Fruit fly (Drosophila melanogaster) whole organism, embryonic: ENCODE data around the gene sff.

ENCODE experiments used
- Ada2b ChIP-seq: fragments of 200-800 bp; sonication (Bioruptor generic); IDR thresholded peaks from 2 replicates; pipeline ENCODE4 v1.3.6; 2022; ENCODE audit warnings: missing biosample characterization, missing genetic modification characterization
- B-H2 ChIP-seq: fragments of 200-800 bp; sonication (Bioruptor generic); optimal IDR thresholded peaks from 2 replicates; lab custom pipeline; 2018; ENCODE audit warnings: missing biosample characterization, mild to moderate bottlenecking, missing genetic modification characterization
- CG1024 ChIP-seq: fragments of 200-800 bp; sonication (Bioruptor generic); IDR thresholded peaks from 2 replicates; pipeline ENCODE4 v1.3.6; 2022; ENCODE audit warnings: missing biosample characterization, missing genetic modification characterization
- CG10462 ChIP-seq: fragments of 200-800 bp; sonication (Bioruptor generic); optimal IDR thresholded peaks from 2 replicates; lab custom pipeline; 2016; ENCODE audit warnings: missing biosample characterization, missing genetic modification characterization
- CG10959 ChIP-seq: fragments of 200-800 bp; sonication (Bioruptor generic); IDR thresholded peaks from 2 replicates; pipeline ENCODE4 v1.3.6; 2022; ENCODE audit warnings: missing biosample characterization, missing genetic modification characterization
- CG11398 ChIP-seq: fragments of 200-800 bp; sonication (Bioruptor generic); optimal IDR thresholded peaks from 2 replicates; lab custom pipeline; 2016; ENCODE audit warnings: missing biosample characterization, missing genetic modification characterization
- CG12391 ChIP-seq: fragments of 200-800 bp; sonication (Bioruptor generic); optimal IDR thresholded peaks from 3 replicates; lab custom pipeline; 2018; ENCODE audit warnings: missing biosample characterization, mild to moderate bottlenecking, missing genetic modification characterization, moderate library complexity
- CG12744 ChIP-seq: fragments of 200-800 bp; sonication (Bioruptor generic); optimal IDR thresholded peaks from 2 replicates; lab custom pipeline; 2016; ENCODE audit warnings: missing biosample characterization, missing genetic modification characterization
- CG13296 ChIP-seq: fragments of 200-800 bp; sonication (Bioruptor generic); optimal IDR thresholded peaks from 3 replicates; lab custom pipeline; 2018; ENCODE audit warnings: missing biosample characterization, mild to moderate bottlenecking, missing genetic modification characterization
- CG14965 ChIP-seq: fragments of 200-800 bp; sonication (Bioruptor generic); optimal IDR thresholded peaks from 2 replicates; lab custom pipeline; 2016; ENCODE audit warnings: missing biosample characterization, missing genetic modification characterization, borderline replicate concordance
- CG17912 ChIP-seq: fragments of 200-800 bp; sonication (Bioruptor generic); optimal IDR thresholded peaks from 2 replicates; lab custom pipeline; 2018; ENCODE audit warnings: missing biosample characterization, mild to moderate bottlenecking, missing genetic modification characterization
- CG18599 ChIP-seq: fragments of 200-800 bp; sonication (Bioruptor generic); optimal IDR thresholded peaks from 3 replicates; lab custom pipeline; 2017; ENCODE audit warnings: missing biosample characterization, missing genetic modification characterization, mild to moderate bottlenecking, moderate library complexity, missing genetic modification reagents
- CG18764 ChIP-seq: fragments of 200-800 bp; sonication (Bioruptor generic); optimal IDR thresholded peaks from 3 replicates; lab custom pipeline; 2016; ENCODE audit warnings: missing biosample characterization, missing genetic modification characterization
- CG2199 ChIP-seq: fragments of 200-800 bp; sonication (Bioruptor generic); IDR thresholded peaks from 3 replicates; pipeline ENCODE4 v1.3.6; 2022; ENCODE audit warnings: missing biosample characterization, missing genetic modification characterization
- CG2889 ChIP-seq: fragments of 200-800 bp; sonication (Bioruptor generic); IDR thresholded peaks from 3 replicates; pipeline ENCODE4 v1.3.6; 2022; ENCODE audit warnings: missing biosample characterization, missing genetic modification characterization
- CG3065 ChIP-seq: fragments of 200-800 bp; sonication (Bioruptor generic); optimal IDR thresholded peaks from 2 replicates; lab custom pipeline; 2016; ENCODE audit warnings: missing biosample characterization, missing genetic modification characterization
- CG4328 ChIP-seq: fragments of 200-800 bp; sonication (Bioruptor generic); optimal IDR thresholded peaks from 3 replicates; lab custom pipeline; 2017; ENCODE audit warnings: missing biosample characterization, missing genetic modification reagents, missing genetic modification characterization
- CG4360 ChIP-seq: fragments of 200-800 bp; sonication (Bioruptor generic); IDR thresholded peaks from 2 replicates; pipeline ENCODE4 v1.3.6; 2022; ENCODE audit warnings: missing biosample characterization, missing genetic modification characterization
- CG4424 ChIP-seq: fragments of 200-800 bp; sonication (Bioruptor generic); optimal IDR thresholded peaks from 3 replicates; lab custom pipeline; 2016; ENCODE audit warnings: missing biosample characterization, missing genetic modification characterization
- CG5245 ChIP-seq: fragments of 200-800 bp; sonication (Bioruptor generic); optimal IDR thresholded peaks from 3 replicates; lab custom pipeline; 2016; ENCODE audit warnings: missing biosample characterization, missing genetic modification characterization
- CG6813 ChIP-seq: fragments of 200-800 bp; sonication (Bioruptor generic); optimal IDR thresholded peaks from 2 replicates; lab custom pipeline; 2017; ENCODE audit warnings: missing biosample characterization, missing genetic modification characterization, mild to moderate bottlenecking, moderate library complexity, missing genetic modification reagents
- CG7357 ChIP-seq: fragments of 200-800 bp; sonication (Bioruptor generic); IDR thresholded peaks from 3 replicates; pipeline ENCODE4 v1.3.6; 2022; ENCODE audit warnings: missing biosample characterization, missing genetic modification characterization
- CG7556 ChIP-seq: fragments of 200-800 bp; sonication (Bioruptor generic); optimal IDR thresholded peaks from 2 replicates; lab custom pipeline; 2017; ENCODE audit warnings: missing biosample characterization, mild to moderate bottlenecking, missing genetic modification characterization
- CG8478 ChIP-seq: fragments of >200 bp; optimal IDR thresholded peaks from 2 replicates; lab custom pipeline; 2018
- CHES-1-like ChIP-seq: fragments of 200-800 bp; sonication (Bioruptor generic); optimal IDR thresholded peaks from 2 replicates; lab custom pipeline; 2016; ENCODE audit warnings: missing biosample characterization, missing genetic modification characterization
- E2f1 ChIP-seq: fragments of 200-800 bp; sonication (Bioruptor generic); IDR thresholded peaks from 2 replicates; pipeline ENCODE4 v1.3.6; 2022; ENCODE audit warnings: missing biosample characterization, missing genetic modification characterization
- Eip74EF ChIP-seq, 2 experiments: fragments of 200-800 bp in 1 of 2; fragments of >200 bp in 1 of 2; sonication (Bioruptor generic) in 1 of 2; optimal IDR thresholded peaks; 2 replicates each; lab custom pipeline; 2017 to 2019; ENCODE audit warnings: missing biosample characterization in 2 of 2, missing genetic modification characterization in 2 of 2, mild to moderate bottlenecking in 1 of 2, moderate library complexity in 1 of 2
- Fer3 ChIP-seq: fragments of 200-800 bp; sonication (Bioruptor generic); optimal IDR thresholded peaks from 2 replicates; lab custom pipeline; 2018; ENCODE audit warnings: missing biosample characterization, mild to moderate bottlenecking, missing genetic modification characterization, moderate library complexity
- Hmx ChIP-seq: fragments of 200-800 bp; sonication (Bioruptor generic); optimal IDR thresholded peaks from 2 replicates; lab custom pipeline; 2016; ENCODE audit warnings: missing biosample characterization, missing genetic modification characterization
- Hr39 ChIP-seq: fragments of >200 bp; optimal IDR thresholded peaks from 2 replicates; lab custom pipeline; 2017
- MESR4 ChIP-seq: fragments of 200-800 bp; sonication (Bioruptor generic); optimal IDR thresholded peaks from 2 replicates; lab custom pipeline; 2018; ENCODE audit warnings: missing biosample characterization, mild to moderate bottlenecking, missing genetic modification characterization, moderate library complexity
- MTF-1 ChIP-seq: fragments of 200-800 bp; sonication (Bioruptor generic); optimal IDR thresholded peaks from 2 replicates; lab custom pipeline; 2018; ENCODE audit warnings: missing biosample characterization, mild to moderate bottlenecking, missing genetic modification characterization, borderline replicate concordance
- NK7.1 ChIP-seq: fragments of 200-800 bp; sonication (Bioruptor generic); optimal IDR thresholded peaks from 3 replicates; lab custom pipeline; 2016; ENCODE audit warnings: missing biosample characterization, missing genetic modification characterization
- abd-A ChIP-seq: fragments of 200-800 bp; sonication (Bioruptor generic); optimal IDR thresholded peaks from 3 replicates; lab custom pipeline; 2019; ENCODE audit warnings: missing biosample characterization, mild to moderate bottlenecking, missing genetic modification characterization, moderate library complexity
- ac ChIP-seq: fragments of 200-800 bp; sonication (Bioruptor generic); optimal IDR thresholded peaks from 3 replicates; lab custom pipeline; 2017; ENCODE audit warnings: missing biosample characterization, mild to moderate bottlenecking, missing genetic modification characterization
- ase ChIP-seq: fragments of 200-800 bp; sonication (Bioruptor generic); IDR thresholded peaks from 3 replicates; pipeline ENCODE4 v1.3.6; 2022; ENCODE audit warnings: missing biosample characterization, missing genetic modification characterization
- ash1 ChIP-seq: fragments of 200-800 bp; sonication (Bioruptor generic); optimal IDR thresholded peaks from 2 replicates; lab custom pipeline; 2018; ENCODE audit warnings: missing biosample characterization, mild to moderate bottlenecking, missing genetic modification characterization
- cas ChIP-seq: fragments of 200-800 bp; sonication (Bioruptor generic); IDR thresholded peaks from 2 replicates; pipeline ENCODE4 v1.3.6; 2022; ENCODE audit warnings: missing biosample characterization, missing genetic modification characterization
- chinmo ChIP-seq: fragments of 200-800 bp; sonication (Bioruptor generic); IDR thresholded peaks from 4 replicates; pipeline ENCODE4 v1.3.6; 2022; ENCODE audit warnings: missing biosample characterization, missing genetic modification characterization; ENCODE audit not compliant: partially characterized antibody
- en ChIP-seq: fragments of 200-800 bp; sonication (Bioruptor generic); optimal IDR thresholded peaks from 2 replicates; lab custom pipeline; 2016; ENCODE audit warnings: missing biosample characterization, missing genetic modification characterization
- eyg ChIP-seq: fragments of 200-800 bp; sonication (Bioruptor generic); optimal IDR thresholded peaks from 3 replicates; lab custom pipeline; 2016; ENCODE audit warnings: missing biosample characterization, missing genetic modification characterization
- inv ChIP-seq: fragments of 200-800 bp; sonication (Bioruptor generic); IDR thresholded peaks from 2 replicates; pipeline ENCODE4 v1.3.6; 2022; ENCODE audit warnings: missing biosample characterization, missing genetic modification characterization; ENCODE audit not compliant: partially characterized antibody
- peb ChIP-seq: fragments of 200-800 bp; sonication (Bioruptor generic); IDR thresholded peaks from 2 replicates; pipeline ENCODE4 v1.3.6; 2022; ENCODE audit warnings: missing biosample characterization, missing genetic modification characterization
- pita ChIP-seq: fragments of 200-800 bp; sonication (Bioruptor generic); optimal IDR thresholded peaks from 2 replicates; lab custom pipeline; 2017; ENCODE audit warnings: missing biosample characterization, mild to moderate bottlenecking, missing genetic modification characterization
- ro ChIP-seq: fragments of 200-800 bp; sonication (Bioruptor generic); IDR thresholded peaks from 2 replicates; pipeline ENCODE4 v1.3.6; 2022; ENCODE audit warnings: missing biosample characterization, missing genetic modification characterization
- row ChIP-seq: fragments of 200-800 bp; sonication (Bioruptor generic); IDR thresholded peaks from 3 replicates; pipeline ENCODE4 v1.3.6; 2022; ENCODE audit warnings: missing biosample characterization, missing genetic modification characterization
- run ChIP-seq: fragments of 200-800 bp; sonication (Bioruptor generic); optimal IDR thresholded peaks from 3 replicates; lab custom pipeline; 2018; ENCODE audit warnings: missing biosample characterization, mild to moderate bottlenecking, missing genetic modification characterization
- salm ChIP-seq: fragments of 200-800 bp; sonication (Bioruptor generic); optimal IDR thresholded peaks from 2 replicates; lab custom pipeline; 2018; ENCODE audit warnings: missing biosample characterization, mild to moderate bottlenecking, missing genetic modification characterization
- slp2 ChIP-seq: fragments of 200-800 bp; sonication (Bioruptor generic); optimal IDR thresholded peaks from 2 replicates; lab custom pipeline; 2016; ENCODE audit warnings: missing biosample characterization, missing genetic modification characterization
- sug ChIP-seq: fragments of 200-800 bp; optimal IDR thresholded peaks from 2 replicates; lab custom pipeline; 2019; ENCODE audit warnings: missing biosample characterization, mild to moderate bottlenecking, missing genetic modification characterization, moderate library complexity
- unc-4 ChIP-seq: fragments of 200-800 bp; sonication (Bioruptor generic); IDR thresholded peaks from 2 replicates; pipeline ENCODE4 v1.3.6; 2022; ENCODE audit warnings: missing biosample characterization, missing genetic modification characterization; ENCODE audit not compliant: partially characterized antibody
- zfh2 ChIP-seq: fragments of 200-800 bp; sonication (Bioruptor generic); optimal IDR thresholded peaks from 2 replicates; lab custom pipeline; 2016; ENCODE audit warnings: missing biosample characterization, missing genetic modification characterization

sff gene

dm6 chr3L:15940823-15941222 is 16.2 kb upstream of the sff start (continued):
- TF ChIP-seq chinmo (no peak), E2f1 (GFP tag; lab: Robert Waterston, UW) (peak; percentile 44), Hmx (no peak), ac (GFP tag; lab: Kevin White, UChicago) (no peak), CG4360 (no peak), Fer3 (tag; lab: Kevin White, UChicago) (peak; percentile 11), CG18764 (GFP tag; lab: Kevin White, UChicago) (peak; percentile 35), MESR4 (GFP tag; lab: Kevin White, UChicago) (no peak), ro (GFP tag; lab: Robert Waterston, UW) (peak; percentile 47; the same call in 1 of the 2 replicates), CG10462 (peak; percentile 26), CG2889 (GFP tag; lab: Robert Waterston, UW) (0 out of 3 replicates have a peak, but pooled peaks have one; percentile 41), unc-4 (no peak), CG7556 (GFP tag; lab: Kevin White, UChicago) (peak; percentile 16), CG6813 (GFP tag; lab: Kevin White, UChicago) (no peak), abd-A (no peak), CG1024 (GFP tag; lab: Robert Waterston, UW) (0 out of 2 replicates have a peak, but pooled peaks have one; percentile 31), CG4424 (GFP tag; lab: Kevin White, UChicago) (peak; percentile 46), inv (GFP tag; lab: Robert Waterston, UW) (no peak), CG3065 (GFP tag; lab: Kevin White, UChicago) (no peak), zfh2 (GFP tag; lab: Kevin White, UChicago) (no peak), en (no peak), CG11398 (no peak), Ada2b (GFP tag; lab: Robert Waterston, UW) (peak; percentile 56), Hr39 (lab: Kevin White, UChicago) (no peak), CG8478 (lab: Kevin White, UChicago) (no peak), CG14965 (no peak), CG12744 (GFP tag; lab: Kevin White, UChicago) (no peak), NK7.1 (no peak), MTF-1 (GFP tag; lab: Kevin White, UChicago) (peak; percentile 4), eyg (no peak), slp2 (GFP tag; lab: Kevin White, UChicago) (peak; percentile 26), CG18599 (GFP tag; lab: Kevin White, UChicago) (peak; percentile 37), CG17912 (GFP tag; lab: Kevin White, UChicago) (no peak), CG10959 (peak; percentile 32; the same call in 1 of the 2 replicates), Eip74EF (GFP tag; optimal IDR thresholded peaks at IDR 0.05; lab: Kevin White, UChicago) (peak in 1 of 2 experiments; percentile 65), row (GFP tag; lab: Robert Waterston, UW) (peak; percentile 68), CG4328 (GFP tag; lab: Kevin White, UChicago) (peak; percentile 25), CG7357 (GFP tag; lab: Robert Waterston, UW) (no peak), CHES-1-like (no peak), CG12391 (tag; lab: Kevin White, UChicago) (peak; percentile 72), ash1 (GFP tag; lab: Kevin White, UChicago) (no peak), sug (peak; percentile 6), CG5245 (GFP tag; lab: Kevin White, UChicago) (peak; percentile 68), cas (GFP tag; lab: Robert Waterston, UW) (no peak), B-H2 (no peak), peb (GFP tag; lab: Robert Waterston, UW) (peak; percentile 39; the same call in 1 of the 2 replicates), ase (GFP tag; lab: Robert Waterston, UW) (peak; percentile 62; the same call in 2 of the 3 replicates), CG13296 (GFP tag; lab: Kevin White, UChicago) (no peak), run (tag; lab: Kevin White, UChicago) (peak; percentile 13), salm (tag; lab: Kevin White, UChicago) (peak; percentile 0), CG2199 (no peak), pita (GFP tag; lab: Kevin White, UChicago) (no peak)
